Fruit fly (Drosophila melanogaster) whole organism, embryonic: Measurements from ENCODE around the gene nompB.

Experiments used
- CG13123 ChIP-seq: fragments of 200-800 bp; sonication (Bioruptor generic); optimal IDR thresholded peaks from 2 replicates; lab custom pipeline; 2016; ENCODE audit warnings: missing biosample characterization, missing genetic modification characterization
- CG2678 ChIP-seq: fragments of 200-800 bp; sonication (Bioruptor generic); optimal IDR thresholded peaks from 3 replicates; lab custom pipeline; 2019; ENCODE audit warnings: missing biosample characterization, mild to moderate bottlenecking, missing genetic modification characterization, moderate library complexity
- CG42726 ChIP-seq: fragments of 200-800 bp; sonication (Bioruptor generic); IDR thresholded peaks from 2 replicates; pipeline ENCODE4 v1.3.6; 2022; ENCODE audit warnings: missing biosample characterization, missing genetic modification characterization; ENCODE audit not compliant: partially characterized antibody
- Drgx ChIP-seq: fragments of 200-800 bp; sonication (Bioruptor generic); IDR thresholded peaks from 2 replicates; pipeline ENCODE4 v1.3.6; 2022; ENCODE audit warnings: missing biosample characterization, missing genetic modification characterization
- Six4 ChIP-seq: fragments of 200-800 bp; sonication (Bioruptor generic); optimal IDR thresholded peaks from 2 replicates; lab custom pipeline; 2016; ENCODE audit warnings: missing biosample characterization, missing genetic modification characterization
- Taf1 ChIP-seq: fragments of 200-800 bp; sonication (Bioruptor generic); IDR thresholded peaks from 2 replicates; pipeline ENCODE4 v1.3.6; 2022; ENCODE audit warnings: missing biosample characterization, missing genetic modification characterization
- bigmax ChIP-seq: fragments of 200-800 bp; sonication (Bioruptor generic); optimal IDR thresholded peaks from 2 replicates; lab custom pipeline; 2018; ENCODE audit warnings: missing biosample characterization, mild to moderate bottlenecking, missing genetic modification characterization
- fd3F ChIP-seq: fragments of 200-800 bp; sonication (Bioruptor generic); optimal IDR thresholded peaks from 2 replicates; lab custom pipeline; 2018; ENCODE audit warnings: missing biosample characterization, mild to moderate bottlenecking, missing genetic modification characterization, moderate library complexity
- pfk ChIP-seq: fragments of 200-800 bp; sonication (Bioruptor generic); optimal IDR thresholded peaks from 2 replicates; lab custom pipeline; 2018; ENCODE audit warnings: missing biosample characterization, mild to moderate bottlenecking, missing genetic modification characterization, moderate library complexity

DNA sequence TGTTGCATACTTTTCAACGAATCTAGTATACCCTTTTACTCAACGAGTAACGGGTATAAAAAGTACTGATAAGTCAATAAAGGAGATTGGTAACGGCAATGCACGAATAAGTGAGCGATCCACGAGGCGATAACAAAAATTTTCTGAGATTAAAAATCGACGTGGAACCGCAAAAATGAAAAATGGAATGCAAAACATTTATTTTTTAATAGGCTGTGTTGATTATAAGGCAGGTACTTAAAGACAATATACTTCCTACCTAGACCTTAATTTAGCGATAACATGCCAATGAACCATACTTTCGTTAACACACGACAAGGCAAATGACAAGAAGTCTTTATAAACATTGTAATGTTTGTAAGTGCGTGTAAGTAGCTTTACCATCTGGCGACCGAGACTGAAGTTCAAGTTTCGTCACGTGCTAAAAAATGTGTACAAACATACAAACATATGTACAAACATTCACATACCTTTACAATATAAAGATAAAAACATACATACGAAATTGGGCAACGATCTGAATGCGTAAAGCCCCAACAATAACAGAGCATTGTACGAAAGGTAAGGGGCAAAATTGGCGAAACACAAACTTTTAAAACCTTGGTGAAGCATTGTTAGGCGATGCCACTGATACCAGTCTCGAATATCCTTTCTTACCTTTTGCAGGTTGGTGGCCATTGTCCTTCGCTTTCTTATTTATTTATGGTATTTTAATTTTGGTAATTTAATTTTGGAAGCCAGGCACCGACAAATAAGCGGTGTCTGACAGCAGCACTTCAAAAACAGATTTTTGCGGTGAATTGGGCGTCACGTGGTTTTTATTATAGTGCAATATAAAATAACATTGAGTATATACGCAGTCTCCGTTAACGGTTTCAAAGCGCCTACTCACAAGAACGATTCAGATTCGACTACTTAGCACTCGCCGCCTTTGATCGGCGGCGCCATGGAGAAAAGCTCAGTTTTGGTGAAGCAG lies 33.8 kb upstream of the nompB start:
- no peak for TF ChIP-seq fd3F (GFP tag; lab: Kevin White, UChicago)
- no peak for TF ChIP-seq Taf1 (GFP tag; lab: Robert Waterston, UW)
- no peak for TF ChIP-seq Drgx
- TF ChIP-seq CG2678 (tag; lab: Kevin White, UChicago) = no peak
- no peak for TF ChIP-seq bigmax
- TF ChIP-seq pfk (GFP tag; lab: Kevin White, UChicago) = no peak
- TF ChIP-seq CG42726 = no peak
- no peak for TF ChIP-seq CG13123
- no peak for TF ChIP-seq Six4 (GFP tag; lab: Kevin White, UChicago)
